Fruit fly (Drosophila melanogaster) Kc167 (cell line): ENCODE results near the gene CG10097.

Source experiments
- Myc ChIP-seq: fragments of >200 bp; optimal IDR thresholded peaks from 2 replicates; lab custom pipeline; 2017; ENCODE audit warnings: missing external identifiers
- Sin3A ChIP-seq: fragments of >200 bp; optimal IDR thresholded peaks from 2 replicates; lab custom pipeline; 2018; ENCODE audit warnings: missing external identifiers
- h ChIP-seq: fragments of >200 bp; optimal IDR thresholded peaks from 3 replicates; lab custom pipeline; 2018; ENCODE audit warnings: missing external identifiers
- insv ChIP-seq: fragments of >200 bp; optimal IDR thresholded peaks from 3 replicates; lab custom pipeline; 2018; ENCODE audit warnings: missing external identifiers
- psq ChIP-seq: fragments of >200 bp; optimal IDR thresholded peaks from 2 replicates; lab custom pipeline; 2017; ENCODE audit warnings: missing external identifiers
- ttk ChIP-seq: sonication (Bioruptor generic); optimal IDR thresholded peaks from 2 replicates; lab custom pipeline; 2017; ENCODE audit warnings: missing external identifiers

dm6 chr3R:12365887-12366286, 29.9 kb downstream of the CG10097 start:
- TF ChIP-seq h (lab: Kevin White, UChicago) (no peak), Sin3A (no peak), psq (lab: Kevin White, UChicago) (no peak), insv (lab: Kevin White, UChicago) (no peak), Myc (lab: Kevin White, UChicago) (no peak), ttk (lab: Kevin White, UChicago) (no peak)
